Worm (Caenorhabditis elegans) whole organism, L2 larva: Measurements from ENCODE around the gene F41H10.5.

ENCODE experiments used
- ZK546.5 ChIP-seq: sonication (generic microtip); optimal IDR thresholded peaks from 2 replicates; lab custom pipeline; 2017; ENCODE audit warnings: missing biosample characterization, missing genetic modification characterization
- fos-1 ChIP-seq: fragments of 150-350 bp; optimal IDR thresholded peaks from 2 replicates; lab custom pipeline; 2014; ENCODE audit warnings: missing biosample characterization, missing genetic modification characterization
- lsy-2 ChIP-seq, 2 experiments: fragments of 150-350 bp in 1 of 2; sonication (generic microtip) in 1 of 2; optimal IDR thresholded peaks; 2 replicates each; lab custom pipeline; 2014 to 2017; ENCODE audit warnings: missing biosample characterization in 2 of 2, missing genetic modification characterization in 2 of 2
- nhr-23 ChIP-seq: fragments of 150-350 bp; optimal IDR thresholded peaks from 2 replicates; lab custom pipeline; 2014; ENCODE audit warnings: missing biosample characterization, missing genetic modification reagents, missing genetic modification characterization
- peb-1 ChIP-seq: fragments of 150-350 bp; optimal IDR thresholded peaks from 2 replicates; lab custom pipeline; 2014; ENCODE audit warnings: missing biosample characterization, missing genetic modification characterization
- skn-1 ChIP-seq: sonication (generic microtip); optimal IDR thresholded peaks from 2 replicates; lab custom pipeline; 2017; ENCODE audit warnings: missing biosample characterization, missing genetic modification characterization
- snpc-4 ChIP-seq: fragments of 150-350 bp; optimal IDR thresholded peaks from 2 replicates; lab custom pipeline; 2014; ENCODE audit warnings: missing biosample characterization, missing genetic modification characterization
- unc-62 ChIP-seq: fragments of 150-350 bp; optimal IDR thresholded peaks from 2 replicates; lab custom pipeline; 2014; ENCODE audit warnings: missing biosample characterization, missing genetic modification reagents, missing genetic modification characterization
- ztf-4 ChIP-seq: fragments of 150-350 bp; optimal IDR thresholded peaks from 2 replicates; lab custom pipeline; 2014; ENCODE audit warnings: missing biosample characterization, missing genetic modification characterization

ce11 chrIV:5367899-5368298 is 7.2 kb downstream of the F41H10.5 start:
- no peak for TF ChIP-seq fos-1 (tag; lab: Kevin White, UChicago)
- TF ChIP-seq lsy-2 (tag; optimal IDR thresholded peaks at IDR 0.05; lab: Kevin White, UChicago): no peak
- no peak for TF ChIP-seq snpc-4
- no peak for TF ChIP-seq ztf-4 (tag; lab: Kevin White, UChicago)
- TF ChIP-seq skn-1 (tag; lab: Kevin White, UChicago): no peak
- no peak for TF ChIP-seq unc-62 (GFP tag; lab: Kevin White, UChicago)
- TF ChIP-seq nhr-23: no peak
- no peak for TF ChIP-seq ZK546.5 (tag; lab: Kevin White, UChicago)
- no peak for TF ChIP-seq peb-1 (tag; lab: Kevin White, UChicago)
